Fruit fly (Drosophila melanogaster): ENCODE measurements around the gene CG33764.

The CG33764 gene

DNA sequence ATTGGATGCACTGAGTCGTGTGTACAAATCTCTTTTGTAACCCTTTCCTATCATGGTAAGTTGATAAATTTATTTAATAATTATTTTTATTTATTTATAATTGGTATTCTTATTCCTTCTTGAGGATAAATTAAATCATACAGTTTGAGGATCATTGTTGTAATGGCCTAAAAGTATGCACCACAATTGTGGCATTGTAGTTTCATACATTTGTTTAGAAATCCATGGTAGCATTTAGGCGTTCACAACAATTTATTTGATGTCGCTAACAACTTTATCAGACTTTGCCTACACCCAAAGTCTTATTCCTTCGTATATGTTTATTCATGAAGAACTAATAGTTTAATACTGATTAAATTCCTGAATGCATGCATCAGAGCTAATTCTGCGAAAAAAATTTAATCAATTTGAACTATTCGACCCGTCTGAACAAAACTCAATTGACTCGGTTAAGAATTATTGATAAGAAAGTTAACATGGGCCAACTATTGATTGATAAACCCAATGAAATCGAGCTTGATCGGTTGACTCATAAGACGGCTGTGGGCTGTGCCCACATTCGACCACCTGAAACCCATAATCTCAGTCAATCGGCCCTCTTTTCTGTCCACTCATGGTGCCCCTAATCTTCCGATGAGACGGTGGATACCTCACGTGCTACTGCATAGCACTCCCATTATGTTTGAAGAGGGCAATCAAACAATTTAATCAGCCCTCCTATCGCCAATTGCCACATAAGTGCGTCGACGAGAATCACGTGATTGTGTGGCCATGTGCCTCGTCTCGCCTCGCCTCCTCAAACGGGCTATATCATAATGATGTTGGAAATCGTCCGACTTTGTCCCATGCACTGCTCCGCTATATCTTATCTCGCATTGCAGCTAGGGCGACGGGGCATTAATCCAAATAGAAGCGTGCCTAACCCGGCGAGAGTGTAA, 47.7 kb downstream of the CG33764 start (continued):
- TF ChIP-seq usp (GFP tag; optimal IDR thresholded peaks at IDR 0.05) (no peak), CG2678 (tag; optimal IDR thresholded peaks at IDR 0.05) (no peak), inv (GFP tag; IDR thresholded peaks at IDR 0.05; ENCODE audit: partially characterized antibody) (no peak), BtbVII (GFP tag; optimal IDR thresholded peaks at IDR 0.05) (peak; percentile 22), gcm2 (GFP tag; optimal IDR thresholded peaks at IDR 0.05) (no peak), CG11560 (tag; IDR thresholded peaks at IDR 0.05) (no peak), Aef1 (GFP tag; IDR thresholded peaks at IDR 0.05) (no peak), Hr78 (GFP tag; optimal IDR thresholded peaks at IDR 0.05) (peak in 1 of 2 experiments; percentile 95), Xbp1 (GFP tag; optimal IDR thresholded peaks at IDR 0.05) (no peak), Ets65A (GFP tag) (no peak), CG32767 (GFP tag; IDR thresholded peaks at IDR 0.05) (no peak), stwl (tag; optimal IDR thresholded peaks at IDR 0.05) (peak; percentile 3), Dad (GFP tag; optimal IDR thresholded peaks at IDR 0.05) (no peak), CG8089 (GFP tag; optimal IDR thresholded peaks at IDR 0.05) (no peak), CG16815 (GFP tag; optimal IDR thresholded peaks at IDR 0.05) (no peak), CG6254 (GFP tag; optimal IDR thresholded peaks at IDR 0.05) (no peak), CTCF (GFP tag; optimal IDR thresholded peaks at IDR 0.05) (no peak), CG7963 (GFP tag; IDR thresholded peaks at IDR 0.05; ENCODE audit: partially characterized antibody) (no peak), Elba2 (GFP tag; optimal IDR thresholded peaks at IDR 0.05) (no peak), cad (GFP tag; optimal IDR thresholded peaks at IDR 0.05) (no peak), CG5953 (GFP tag; IDR thresholded peaks at IDR 0.05) (no peak), Sry-β (GFP tag; optimal IDR thresholded peaks at IDR 0.05) (no peak), mirr (GFP tag; optimal IDR thresholded peaks at IDR 0.05) (peak; percentile 84), CG12659 (GFP tag; optimal IDR thresholded peaks at IDR 0.05) (no peak), pfk (GFP tag; optimal IDR thresholded peaks at IDR 0.05) (no peak), toy (GFP tag; IDR thresholded peaks at IDR 0.05) (0 out of 2 replicates have a peak, but pooled peaks have one; percentile 17), sug (tag; optimal IDR thresholded peaks at IDR 0.05) (peak; percentile 96), salm (tag; optimal IDR thresholded peaks at IDR 0.05) (no peak), NC2β (GFP tag; optimal IDR thresholded peaks at IDR 0.05) (no peak), prd (optimal IDR thresholded peaks at IDR 0.05) (no peak), prd (GFP tag; IDR thresholded peaks at IDR 0.05) (no peak), exex (tag; optimal IDR thresholded peaks at IDR 0.05) (peak; percentile 99), CG4707 (GFP tag; optimal IDR thresholded peaks at IDR 0.05) (no peak), CG6689 (GFP tag; IDR thresholded peaks at IDR 0.05) (no peak), CG4820 (GFP tag; optimal IDR thresholded peaks at IDR 0.05) (no peak), Awh (GFP tag; IDR thresholded peaks at IDR 0.05) (peak; percentile 56; the same call in 1 of the 2 replicates), CG9609 (GFP tag; optimal IDR thresholded peaks at IDR 0.05) (no peak), Dfd (GFP tag; optimal IDR thresholded peaks at IDR 0.05) (no peak), fu2 (GFP tag; optimal IDR thresholded peaks at IDR 0.05) (no peak), sc (optimal IDR thresholded peaks at IDR 0.05) (no peak), sc (GFP tag; optimal IDR thresholded peaks at IDR 0.05) (no peak), hth (optimal IDR thresholded peaks at IDR 0.05) (no peak), CG3726 (GFP tag; IDR thresholded peaks at IDR 0.05) (no peak), CG32772 (GFP tag; IDR thresholded peaks at IDR 0.05) (peak; percentile 29; the same call in 1 of the 2 replicates), HLH3B (GFP tag; IDR thresholded peaks at IDR 0.05) (no peak), Med (GFP tag) (peak; percentile 23), Tbp (GFP tag; optimal IDR thresholded peaks at IDR 0.05) (no peak), YL-1 (GFP tag; optimal IDR thresholded peaks at IDR 0.05) (no peak), MTF-1 (GFP tag; optimal IDR thresholded peaks at IDR 0.05; ENCODE audit: borderline replicate concordance) (no peak), pros (GFP tag; optimal IDR thresholded peaks at IDR 0.05) (peak; percentile 55), CG1647 (GFP tag; optimal IDR thresholded peaks at IDR 0.05) (no peak)
